Worm (Caenorhabditis elegans) whole organism, L4/young adult: ENCODE results near the gene B0198.3.

ENCODE experiments used
- W03F9.2 ChIP-seq: fragments of 150-350 bp; optimal IDR thresholded peaks from 2 replicates; lab custom pipeline; 2014; ENCODE audit warnings: missing biosample characterization, missing genetic modification characterization
- dao-5 ChIP-seq: sonication (generic microtip); optimal IDR thresholded peaks from 2 replicates; lab custom pipeline; 2016; ENCODE audit warnings: missing genotype, missing genetic modification characterization, moderate library complexity, missing compliant biosample characterization
- him-1 ChIP-seq: sonication (generic microtip); optimal IDR thresholded peaks from 2 replicates; lab custom pipeline; 2016; ENCODE audit warnings: missing genotype, missing genetic modification reagents, missing genetic modification characterization, missing compliant biosample characterization

B0198.3 gene

ce11 chrX:12073764-12074163, 16.9 kb upstream of the B0198.3 start, which contains the start of gene tmem-145:
TSS of gene tmem-145 (minus strand) at chrX:12073864.
- TF ChIP-seq dao-5 = no peak
- TF ChIP-seq W03F9.2 (tag; lab: Kevin White, UChicago) = no peak
- TF ChIP-seq him-1 (tag; lab: Kevin White, UChicago) = no peak

ce11 chrX:12068250-12068649, 11.4 kb upstream of the B0198.3 start, which contains the start of gene lgc-24:
TSS of gene lgc-24 (plus strand) at chrX:12068550.
- TF ChIP-seq him-1 (tag; lab: Kevin White, UChicago) = no peak
- TF ChIP-seq W03F9.2 (tag; lab: Kevin White, UChicago) = no peak
- no peak for TF ChIP-seq dao-5

ce11 chrX:12064908-12065307, 8.0 kb upstream of the B0198.3 start, which contains the start of gene lgc-23:
TSS of gene lgc-23 (plus strand) at chrX:12065208.
- no peak for TF ChIP-seq him-1 (tag; lab: Kevin White, UChicago)
- TF ChIP-seq W03F9.2 (tag; lab: Kevin White, UChicago) = no peak
- TF ChIP-seq dao-5 = no peak

- no peak for TF ChIP-seq him-1 (tag; lab: Kevin White, UChicago)
- TF ChIP-seq dao-5 = no peak
- no peak for TF ChIP-seq W03F9.2 (tag; lab: Kevin White, UChicago)
Observed at ce11 chrX:12038728-12039127, 18.1 kb downstream of the B0198.3 start.

ce11 chrX:12037978-12038377, 18.9 kb downstream of the B0198.3 start:
- TF ChIP-seq dao-5 (no peak), W03F9.2 (tag; lab: Kevin White, UChicago) (no peak), him-1 (tag; lab: Kevin White, UChicago) (no peak)

- TF ChIP-seq him-1 (tag; lab: Kevin White, UChicago) = no peak
- no peak for TF ChIP-seq dao-5
- no peak for TF ChIP-seq W03F9.2 (tag; lab: Kevin White, UChicago)
Observed at ce11 chrX:12036114-12036513, 20.8 kb downstream of the B0198.3 start.

ce11 chrX:12034661-12035060, 22.2 kb downstream of the B0198.3 start:
- TF ChIP-seq him-1 (tag; lab: Kevin White, UChicago) (no peak), dao-5 (no peak), W03F9.2 (tag; lab: Kevin White, UChicago) (no peak)

ce11 chrX:12033937-12034336, 22.9 kb downstream of the B0198.3 start, which contains the start of gene tsp-20:
TSS of gene tsp-20 (minus strand) at chrX:12034037.
- no peak for TF ChIP-seq W03F9.2 (tag; lab: Kevin White, UChicago)

- TF ChIP-seq him-1 (tag; lab: Kevin White, UChicago) = no peak
- no peak for TF ChIP-seq dao-5
- TF ChIP-seq W03F9.2 (tag; lab: Kevin White, UChicago) = no peak
Observed at ce11 chrX:12025070-12025789, 31.6 kb downstream of the B0198.3 start, which contains the start of gene B0198.2. TSS of gene B0198.2 (plus strand) at chrX:12025739.

- no peak for TF ChIP-seq him-1 (tag; lab: Kevin White, UChicago)
- TF ChIP-seq W03F9.2 (tag; lab: Kevin White, UChicago) = no peak
- TF ChIP-seq dao-5 = no peak
Observed at ce11 chrX:12022496-12022895, 34.4 kb downstream of the B0198.3 start.

- TF ChIP-seq W03F9.2 (tag; lab: Kevin White, UChicago) (no peak), him-1 (tag; lab: Kevin White, UChicago) (no peak), dao-5 (no peak)
Observed at ce11 chrX:12021446-12021845, 35.4 kb downstream of the B0198.3 start.

- TF ChIP-seq W03F9.2 (tag; lab: Kevin White, UChicago) (peak; percentile 77), dao-5 (no peak), him-1 (tag; lab: Kevin White, UChicago) (no peak)
Observed at ce11 chrX:12017908-12018479, 38.9 kb downstream of the B0198.3 start, which contains the start of the genes nmat-1 and ucr-2.1. TSS of gene nmat-1 (minus strand) at chrX:12018043. TSS of gene ucr-2.1 (plus strand) at chrX:12018429.

ce11 chrX:12007905-12008466, 48.9 kb downstream of the B0198.3 start:
- TF ChIP-seq dao-5 = no peak
- TF ChIP-seq W03F9.2 (tag; lab: Kevin White, UChicago) = no peak
- TF ChIP-seq him-1 (tag; lab: Kevin White, UChicago) = no peak

- TF ChIP-seq dao-5 = no peak
- no peak for TF ChIP-seq him-1 (tag; lab: Kevin White, UChicago)
- no peak for TF ChIP-seq W03F9.2 (tag; lab: Kevin White, UChicago)
Observed at ce11 chrX:12006470-12006869, 50.4 kb downstream of the B0198.3 start.
